Comparison of ENCODE assay signal across 5 fruit fly cellular contexts in the genomic region with DNA sequence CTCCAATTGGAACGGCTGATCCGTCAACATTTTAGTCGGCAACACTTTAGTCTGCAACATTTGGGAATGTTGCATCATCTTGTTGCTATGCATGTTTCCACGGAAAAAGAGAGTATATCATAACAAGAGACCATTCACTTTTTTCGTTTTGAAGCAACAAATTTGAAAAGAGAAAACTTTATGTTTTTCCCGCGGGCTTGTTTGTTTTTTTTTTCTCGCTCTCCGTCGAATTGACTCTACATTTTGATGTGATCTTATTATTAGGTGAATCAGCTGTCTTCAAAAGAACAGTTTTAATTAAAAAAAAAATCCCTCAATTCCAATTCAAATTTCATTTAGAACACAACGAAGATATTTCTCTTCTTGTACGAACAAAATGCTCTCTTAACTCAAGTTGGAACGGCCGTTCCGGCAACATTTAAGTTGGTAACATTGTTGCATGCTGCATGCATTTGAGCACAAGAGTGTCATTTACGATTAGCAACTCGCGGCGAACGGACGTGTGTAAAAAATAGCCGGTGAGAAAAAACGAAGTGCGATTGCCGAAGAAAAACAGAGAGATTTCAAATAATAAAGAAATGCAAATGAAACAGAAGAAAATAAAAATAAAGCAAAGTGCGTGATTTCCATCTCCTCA.
TF ChIP-seq lines count a peak whose summit lies in the region.

A gene (plus strand): TSS at position 469 of the 637 bp plus-strand sequence.

- no peak for TF ChIP-seq CTCF in whole organism, embryonic (GFP tag; optimal IDR thresholded peaks at IDR 0.05; lab: Kevin White, UChicago)

TF ChIP-seq in whole organism, adult, 20 proteins besides CTCF, POLR2A, EP300 and RAD21:
- TF ChIP-seq bab1 (GFP tag; optimal IDR thresholded peaks at IDR 0.05; lab: Kevin White, UChicago) (peak; percentile 1), CG14711 (tag; optimal IDR thresholded peaks at IDR 0.05; lab: Kevin White, UChicago) (peak; percentile 34), Clk (GFP tag; optimal IDR thresholded peaks at IDR 0.05; lab: Kevin White, UChicago) (no peak), CG5204 (GFP tag; optimal IDR thresholded peaks at IDR 0.05; lab: Kevin White, UChicago) (no peak), cic (GFP tag; optimal IDR thresholded peaks at IDR 0.05; lab: Kevin White, UChicago) (peak; percentile 16), CG12768 (GFP tag; optimal IDR thresholded peaks at IDR 0.05; lab: Kevin White, UChicago) (no peak), pad (GFP tag; optimal IDR thresholded peaks at IDR 0.05; lab: Kevin White, UChicago) (peak; percentile 11), CG33017 (tag; optimal IDR thresholded peaks at IDR 0.05; lab: Kevin White, UChicago) (peak; percentile 6), cnc (optimal IDR thresholded peaks at IDR 0.05; lab: Kevin White, UChicago) (no peak), CG11617 (GFP tag; optimal IDR thresholded peaks at IDR 0.05; lab: Kevin White, UChicago) (peak; percentile 25), kay (GFP tag; lab: Kevin White, UChicago; ENCODE audit: borderline replicate concordance) (peak; percentile 42), CG7101 (tag; optimal IDR thresholded peaks at IDR 0.05; lab: Kevin White, UChicago) (peak; percentile 41), Crg-1 (GFP tag; optimal IDR thresholded peaks at IDR 0.05; lab: Kevin White, UChicago) (no peak), CG7045 (GFP tag; optimal IDR thresholded peaks at IDR 0.05; lab: Kevin White, UChicago) (peak; percentile 8), Mnt (GFP tag; optimal IDR thresholded peaks at IDR 0.05; lab: Kevin White, UChicago) (peak; percentile 41), ovo (GFP tag; optimal IDR thresholded peaks at IDR 0.05; lab: Kevin White, UChicago) (no peak), tj (GFP tag; optimal IDR thresholded peaks at IDR 0.05; lab: Kevin White, UChicago) (no peak)
TF ChIP-seq in whole organism, adult: peak in this region for 10.

TF ChIP-seq in whole organism, embryonic, 481 proteins besides CTCF, POLR2A, EP300 and RAD21 (continues in another document):
- TF ChIP-seq CG10979 (tag; optimal IDR thresholded peaks at IDR 0.05; lab: Kevin White, UChicago) (no peak), al (GFP tag; IDR thresholded peaks at IDR 0.05; lab: Robert Waterston, UW) (no peak), CG18599 (GFP tag; optimal IDR thresholded peaks at IDR 0.05; lab: Kevin White, UChicago) (no peak), CG10565 (GFP tag; optimal IDR thresholded peaks at IDR 0.05; lab: Kevin White, UChicago) (no peak), HLHmδ (GFP tag; optimal IDR thresholded peaks at IDR 0.05; lab: Kevin White, UChicago) (peak; percentile 87), crp (GFP tag; optimal IDR thresholded peaks at IDR 0.05; lab: Kevin White, UChicago) (no peak), CG17385 (GFP tag; optimal IDR thresholded peaks at IDR 0.05; lab: Kevin White, UChicago) (peak; percentile 49), fu2 (GFP tag; optimal IDR thresholded peaks at IDR 0.05; lab: Kevin White, UChicago) (no peak), gcm (GFP tag; optimal IDR thresholded peaks at IDR 0.05; lab: Kevin White, UChicago) (peak; percentile 28), CG17568 (GFP tag; optimal IDR thresholded peaks at IDR 0.05; lab: Kevin White, UChicago) (peak; percentile 47), pfk (GFP tag; optimal IDR thresholded peaks at IDR 0.05; lab: Kevin White, UChicago) (peak; percentile 48), Trl (optimal IDR thresholded peaks at IDR 0.05; lab: Kevin White, UChicago) (peak; percentile 69 to 77), Trl (GFP tag; optimal IDR thresholded peaks at IDR 0.05; lab: Kevin White, UChicago) (peak; percentile 6), GATAe (GFP tag; conservative IDR thresholded peaks at IDR 0.05; lab: Robert Waterston, UW) (no peak), CG10147 (GFP tag; optimal IDR thresholded peaks at IDR 0.05; lab: Kevin White, UChicago) (no peak), CG12219 (GFP tag; optimal IDR thresholded peaks at IDR 0.05; lab: Kevin White, UChicago) (peak; percentile 16), her (GFP tag; optimal IDR thresholded peaks at IDR 0.05; lab: Kevin White, UChicago) (peak; percentile 19)

TF ChIP-seq in whole organism, prepupa, 60 proteins besides CTCF, POLR2A, EP300 and RAD21 (continues in another document):
- TF ChIP-seq Ets21C (GFP tag; optimal IDR thresholded peaks at IDR 0.05; lab: Kevin White, UChicago) (no peak), Hr4 (GFP tag; optimal IDR thresholded peaks at IDR 0.05; lab: Kevin White, UChicago) (no peak), Sox102F (GFP tag; optimal IDR thresholded peaks at IDR 0.05; lab: Kevin White, UChicago) (peak; percentile 42), CG32006 (GFP tag; optimal IDR thresholded peaks at IDR 0.05; lab: Kevin White, UChicago) (peak; percentile 10), Sox14 (GFP tag; optimal IDR thresholded peaks at IDR 0.05; lab: Kevin White, UChicago) (peak; percentile 5), CG15336 (GFP tag; IDR thresholded peaks at IDR 0.05; lab: Robert Waterston, UW) (peak; percentile 37; the same call in 1 of the 2 replicates), acj6 (GFP tag; optimal IDR thresholded peaks at IDR 0.05; lab: Kevin White, UChicago) (no peak), ss (GFP tag; optimal IDR thresholded peaks at IDR 0.05; lab: Kevin White, UChicago) (peak; percentile 23 to 45), dac (GFP tag; optimal IDR thresholded peaks at IDR 0.05; lab: Kevin White, UChicago) (no peak), Sox15 (GFP tag; optimal IDR thresholded peaks at IDR 0.05; lab: Kevin White, UChicago) (no peak), Eip93F (GFP tag; optimal IDR thresholded peaks at IDR 0.05; lab: Kevin White, UChicago) (no peak), dsx (GFP tag; optimal IDR thresholded peaks at IDR 0.05; lab: Kevin White, UChicago; ENCODE audit: poor library complexity, severe bottlenecking) (peak; percentile 87), Met (GFP tag; optimal IDR thresholded peaks at IDR 0.05; lab: Kevin White, UChicago) (peak; percentile 31), salr (GFP tag; optimal IDR thresholded peaks at IDR 0.05; lab: Kevin White, UChicago) (no peak), cyc (GFP tag; optimal IDR thresholded peaks at IDR 0.05; lab: Kevin White, UChicago) (no peak), CG3032 (tag; optimal IDR thresholded peaks at IDR 0.05; lab: Kevin White, UChicago) (no peak), CG11762 (GFP tag; optimal IDR thresholded peaks at IDR 0.05; lab: Kevin White, UChicago; ENCODE audit: insufficient read depth) (no peak)

TF ChIP-seq in whole organism, pupa, 21 proteins besides CTCF, POLR2A, EP300 and RAD21:
- TF ChIP-seq EcR (GFP tag; optimal IDR thresholded peaks at IDR 0.05; lab: Kevin White, UChicago) (peak; percentile 14), CG13204 (GFP tag; optimal IDR thresholded peaks at IDR 0.05; lab: Kevin White, UChicago) (peak; percentile 49), Ets98B (GFP tag; IDR thresholded peaks at IDR 0.05; lab: Robert Waterston, UW) (peak; percentile 32; the same call in 1 of the 2 replicates), CG32121 (GFP tag; IDR thresholded peaks at IDR 0.05; lab: Robert Waterston, UW) (peak; percentile 16; the same call in 1 of the 2 replicates), Pif1B (GFP tag; optimal IDR thresholded peaks at IDR 0.05; lab: Kevin White, UChicago) (peak; percentile 41), Snoo (tag; optimal IDR thresholded peaks at IDR 0.05; lab: Kevin White, UChicago) (peak; percentile 34), CG8159 (tag; optimal IDR thresholded peaks at IDR 0.05; lab: Kevin White, UChicago) (no peak), CG8301 (tag; optimal IDR thresholded peaks at IDR 0.05; lab: Kevin White, UChicago) (no peak), CG10348 (GFP tag; IDR thresholded peaks at IDR 0.05; lab: Robert Waterston, UW) (no peak), CG12605 (GFP tag; IDR thresholded peaks at IDR 0.05; lab: Robert Waterston, UW) (peak; percentile 43; the same call in 1 of the 2 replicates)

TF ChIP-seq in whole organism, wandering third instar larva, 38 proteins besides CTCF, POLR2A, EP300 and RAD21:
- TF ChIP-seq CrebA (GFP tag; optimal IDR thresholded peaks at IDR 0.05; lab: Kevin White, UChicago; ENCODE audit: borderline replicate concordance) (peak; percentile 35), foxo (GFP tag; optimal IDR thresholded peaks at IDR 0.05; lab: Kevin White, UChicago) (no peak), Sp1 (GFP tag; optimal IDR thresholded peaks at IDR 0.05; lab: Kevin White, UChicago) (no peak), Rel (GFP tag; optimal IDR thresholded peaks at IDR 0.05; lab: Kevin White, UChicago) (no peak), Rel (tag; optimal IDR thresholded peaks at IDR 0.05; lab: Kevin White, UChicago) (peak; percentile 6), brk (GFP tag; optimal IDR thresholded peaks at IDR 0.05; lab: Kevin White, UChicago) (peak; percentile 3), Myc (optimal IDR thresholded peaks at IDR 0.05; lab: Kevin White, UChicago) (no peak), Vsx2 (GFP tag; optimal IDR thresholded peaks at IDR 0.05; lab: Kevin White, UChicago; ENCODE audit: partially characterized antibody) (peak; percentile 67), Abd-B (GFP tag; optimal IDR thresholded peaks at IDR 0.05; lab: Kevin White, UChicago) (no peak), tai (GFP tag; optimal IDR thresholded peaks at IDR 0.05; lab: Kevin White, UChicago) (no peak), rgr (GFP tag; optimal IDR thresholded peaks at IDR 0.05; lab: Kevin White, UChicago) (peak; percentile 20), woc (GFP tag; optimal IDR thresholded peaks at IDR 0.05; lab: Kevin White, UChicago) (no peak), CG9705 (GFP tag; optimal IDR thresholded peaks at IDR 0.05; lab: Kevin White, UChicago) (no peak), Hr78 (GFP tag; optimal IDR thresholded peaks at IDR 0.05; lab: Kevin White, UChicago) (no peak), Hnf4 (GFP tag; optimal IDR thresholded peaks at IDR 0.05; lab: Kevin White, UChicago) (peak; percentile 21), Dif (GFP tag; optimal IDR thresholded peaks at IDR 0.05; lab: Kevin White, UChicago; ENCODE audit: partially characterized antibody) (peak; percentile 43), usp (GFP tag; optimal IDR thresholded peaks at IDR 0.05; lab: Kevin White, UChicago) (no peak), Hr83 (GFP tag; optimal IDR thresholded peaks at IDR 0.05; lab: Kevin White, UChicago; ENCODE audit: poor library complexity, severe bottlenecking) (peak; percentile 65), HLH106 (tag; optimal IDR thresholded peaks at IDR 0.05; lab: Kevin White, UChicago) (no peak), jim (GFP tag; optimal IDR thresholded peaks at IDR 0.05; lab: Kevin White, UChicago) (no peak), Dfd (GFP tag; optimal IDR thresholded peaks at IDR 0.05; lab: Kevin White, UChicago) (no peak)
